2 worm cellular contexts compared by ENCODE assay signal in the genomic region with DNA sequence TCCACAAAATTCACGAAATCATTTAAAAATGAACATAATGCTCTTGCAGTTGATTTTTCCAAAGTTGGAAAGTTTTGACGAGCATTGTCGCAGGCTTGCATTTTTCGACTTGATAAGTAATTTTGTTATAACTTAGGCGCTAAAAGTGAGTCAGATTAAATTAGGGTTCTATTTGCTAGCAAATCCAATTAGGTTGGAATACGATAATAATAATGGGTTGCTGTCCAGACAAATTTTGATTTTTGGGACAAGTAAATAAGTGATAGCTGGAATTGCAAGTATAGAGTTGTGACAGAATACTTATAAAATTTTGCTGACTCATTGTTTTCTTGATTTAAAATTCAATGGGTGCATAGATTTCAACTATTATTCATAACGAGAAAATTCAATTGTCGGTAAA.
A peak's percentile ranks its signal among the peaks of the same experiment; 100 is the strongest.
TF ChIP-seq lines count a peak whose summit lies in the region.

TSS of gene srw-112 (minus strand) at position 101 of the 400 bp plus-strand sequence.

TF ChIP-seq in whole organism, L1 larva, 84 proteins besides CTCF, POLR2A, EP300 and RAD21:
- TF ChIP-seq zag-1 (tag; optimal IDR thresholded peaks at IDR 0.05; lab: Kevin White, UChicago) (no peak), lir-3 (tag; optimal IDR thresholded peaks at IDR 0.05; lab: Kevin White, UChicago; ENCODE audit: poor library complexity) (no peak), fkh-8 (tag; optimal IDR thresholded peaks at IDR 0.05; lab: Kevin White, UChicago) (peak; percentile 0), nhr-84 (tag; optimal IDR thresholded peaks at IDR 0.05; lab: Kevin White, UChicago) (no peak)

TF ChIP-seq in whole organism, L4 larva, 104 proteins besides CTCF, POLR2A, EP300 and RAD21:
- TF ChIP-seq aha-1 (tag; lab: Kevin White, UChicago) (peak; percentile 19), spr-3 (GFP tag; optimal IDR thresholded peaks at IDR 0.05; lab: Kevin White, UChicago) (no peak)
TF ChIP-seq in whole organism, L4 larva: peak in this region for 1.

Comparison
In these comparisons a context has a peak if more than half of its experiments do, and no peak if none do; other contexts are left out.
1. Of the 29 proteins assayed by ChIP-seq in both whole organism, L4 larva and whole organism, L1 larva: peak only in whole organism, L4 larva: aha-1; only in whole organism, L1 larva: none; in both: none; in neither: 28.